Worm (Caenorhabditis elegans): ENCODE data around the gene F21C10.5.

F21C10.5 gene

DNA sequence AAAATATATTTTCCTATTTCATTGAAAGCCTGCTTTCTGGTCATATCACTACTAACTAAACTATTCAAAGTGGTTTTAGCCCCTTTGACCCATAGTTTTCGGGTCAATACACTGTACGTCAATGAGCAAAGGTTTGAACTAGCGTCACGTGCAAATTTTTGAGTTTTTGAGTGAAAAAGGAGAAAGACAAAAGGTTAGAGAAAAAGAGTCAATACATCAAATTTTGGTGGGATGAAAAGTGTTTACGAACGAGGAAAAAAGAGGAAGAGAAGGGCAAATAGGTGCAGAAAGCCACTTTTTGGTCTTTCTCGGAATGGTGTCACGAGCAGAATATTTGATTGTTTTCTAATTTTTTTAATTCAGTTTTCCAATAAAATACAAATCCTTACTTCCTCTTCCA is 49.6 kb upstream of the F21C10.5 start (continued):
- TF ChIP-seq daf-16 (GFP tag; optimal IDR thresholded peaks at IDR 0.05), result no peak
- peak; percentile 59 for TF ChIP-seq daf-16 (tag; optimal IDR thresholded peaks at IDR 0.05)
- no peak for TF ChIP-seq snpc-1.2 (GFP tag; IDR thresholded peaks at IDR 0.05)
- TF ChIP-seq lin-39 (tag; optimal IDR thresholded peaks at IDR 0.05), result no peak
- TF ChIP-seq nhr-76 (tag; optimal IDR thresholded peaks at IDR 0.05), result no peak
- TF ChIP-seq tag-97 (GFP tag; IDR thresholded peaks at IDR 0.05), result no peak
- no peak for TF ChIP-seq cey-2 (tag; optimal IDR thresholded peaks at IDR 0.05; ENCODE audit: borderline replicate concordance, insufficient read depth)
- peak in 1 of 2 experiments; percentile 32 for TF ChIP-seq mdl-1 (tag; optimal IDR thresholded peaks at IDR 0.05)
- TF ChIP-seq nhr-48 (tag; optimal IDR thresholded peaks at IDR 0.05), result no peak
- no peak for TF ChIP-seq ZK546.5 (tag; optimal IDR thresholded peaks at IDR 0.05)
- no peak for TF ChIP-seq unc-39 (tag; optimal IDR thresholded peaks at IDR 0.05)
- peak; percentile 35 for TF ChIP-seq hlh-11 (tag; optimal IDR thresholded peaks at IDR 0.05)
- TF ChIP-seq nhr-28 (tag; optimal IDR thresholded peaks at IDR 0.05), result peak; percentile 25
- TF ChIP-seq ceh-32 (tag; optimal IDR thresholded peaks at IDR 0.05; ENCODE audit: poor library complexity), result no peak
- no peak for TF ChIP-seq nhr-237 (tag; optimal IDR thresholded peaks at IDR 0.05)
- no peak for TF ChIP-seq D1046.2 (GFP tag; IDR thresholded peaks at IDR 0.05)
- TF ChIP-seq dmd-6 (GFP tag; IDR thresholded peaks at IDR 0.05), result peak; percentile 31
- TF ChIP-seq skn-1 (tag; optimal IDR thresholded peaks at IDR 0.05), result no peak

DNA sequence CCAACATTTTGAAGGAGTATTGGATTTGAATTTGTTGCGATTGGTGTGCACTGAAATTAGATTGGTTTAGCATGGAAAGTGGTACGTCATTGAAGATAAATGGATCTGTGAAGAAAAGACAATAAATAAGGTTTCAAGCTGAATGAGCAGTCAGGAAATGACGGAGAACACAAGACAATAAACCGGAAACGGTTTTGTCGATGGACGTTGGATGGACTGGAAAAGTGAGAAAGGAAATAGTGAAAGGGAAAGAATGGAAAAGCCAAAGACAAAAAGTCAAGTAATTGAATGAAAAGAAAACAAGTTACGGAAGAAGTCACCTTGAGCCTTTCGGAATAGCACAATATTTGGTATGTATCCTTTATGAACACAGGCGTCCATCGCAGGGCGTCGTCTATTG is 49.2 kb upstream of the F21C10.5 start, which contains the start of gene T27E4.7:
Gene T27E4.7 (minus strand): TSS at position 50 of the 400 bp plus-strand sequence.
- TF ChIP-seq tra-1 (GFP tag; IDR thresholded peaks at IDR 0.05), result no peak
- TF ChIP-seq zag-1 (tag; optimal IDR thresholded peaks at IDR 0.05), result no peak
- no peak for TF ChIP-seq mdl-1 (tag; optimal IDR thresholded peaks at IDR 0.05)
- TF ChIP-seq zfp-3 (GFP tag; conservative IDR thresholded peaks at IDR 0.05), result no peak
- TF ChIP-seq lin-15B (tag; optimal IDR thresholded peaks at IDR 0.05), result no peak
- TF ChIP-seq snpc-1.2 (GFP tag; IDR thresholded peaks at IDR 0.05), result no peak
- no peak for TF ChIP-seq daf-16 (GFP tag; optimal IDR thresholded peaks at IDR 0.05)
- TF ChIP-seq daf-16 (tag; optimal IDR thresholded peaks at IDR 0.05), result peak; percentile 4
- TF ChIP-seq daf-12 (tag; optimal IDR thresholded peaks at IDR 0.05), result no peak
- TF ChIP-seq sdz-12 (GFP tag; optimal IDR thresholded peaks at IDR 0.05), result no peak
- TF ChIP-seq ceh-28 (tag; optimal IDR thresholded peaks at IDR 0.05), result no peak
- no peak for TF ChIP-seq Y48G9A.11 (GFP tag; IDR thresholded peaks at IDR 0.05)
- no peak for TF ChIP-seq unc-39 (tag; optimal IDR thresholded peaks at IDR 0.05)
- TF ChIP-seq dmd-9 (GFP tag; IDR thresholded peaks at IDR 0.05), result no peak
- TF ChIP-seq nhr-102 (tag; optimal IDR thresholded peaks at IDR 0.05), result no peak
- no peak for TF ChIP-seq ceh-82 (tag; optimal IDR thresholded peaks at IDR 0.05)
- TF ChIP-seq aha-1 (tag), result peak; percentile 92
- TF ChIP-seq madf-5 (GFP tag; IDR thresholded peaks at IDR 0.05), result no peak

DNA sequence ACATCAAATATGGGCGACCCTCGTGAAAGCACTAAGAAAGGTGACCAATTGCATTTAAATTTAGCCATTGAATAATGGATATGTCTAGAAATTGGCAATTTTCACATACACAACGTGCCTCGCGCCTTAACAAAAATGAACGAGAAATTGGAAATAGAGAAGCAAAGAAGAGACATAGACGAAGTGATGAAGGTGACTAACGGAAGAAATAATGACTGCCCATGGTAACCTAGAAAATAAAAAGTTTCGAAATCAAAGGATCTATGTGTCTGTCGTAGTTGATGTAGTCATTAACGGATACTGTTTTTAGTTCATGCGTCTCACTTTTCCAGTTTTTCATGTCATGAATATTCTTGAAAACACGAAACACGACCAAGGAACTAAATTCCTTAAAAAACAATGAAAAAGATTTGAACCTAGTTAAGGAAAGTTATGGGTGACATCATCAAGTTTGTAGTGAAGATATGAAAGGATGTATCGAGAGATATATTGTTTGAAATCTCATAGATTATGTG is 47.3 kb upstream of the F21C10.5 start:
- TF ChIP-seq gei-8 (GFP tag; optimal IDR thresholded peaks at IDR 0.05), result no peak
- peak in 1 of 2 experiments; percentile 53 for TF ChIP-seq unc-62 (GFP tag; optimal IDR thresholded peaks at IDR 0.05 in 1 of 2)
- no peak for TF ChIP-seq unc-62 (tag; optimal IDR thresholded peaks at IDR 0.05)
- TF ChIP-seq nhr-28 (tag; optimal IDR thresholded peaks at IDR 0.05), result peak; percentile 66

DNA sequence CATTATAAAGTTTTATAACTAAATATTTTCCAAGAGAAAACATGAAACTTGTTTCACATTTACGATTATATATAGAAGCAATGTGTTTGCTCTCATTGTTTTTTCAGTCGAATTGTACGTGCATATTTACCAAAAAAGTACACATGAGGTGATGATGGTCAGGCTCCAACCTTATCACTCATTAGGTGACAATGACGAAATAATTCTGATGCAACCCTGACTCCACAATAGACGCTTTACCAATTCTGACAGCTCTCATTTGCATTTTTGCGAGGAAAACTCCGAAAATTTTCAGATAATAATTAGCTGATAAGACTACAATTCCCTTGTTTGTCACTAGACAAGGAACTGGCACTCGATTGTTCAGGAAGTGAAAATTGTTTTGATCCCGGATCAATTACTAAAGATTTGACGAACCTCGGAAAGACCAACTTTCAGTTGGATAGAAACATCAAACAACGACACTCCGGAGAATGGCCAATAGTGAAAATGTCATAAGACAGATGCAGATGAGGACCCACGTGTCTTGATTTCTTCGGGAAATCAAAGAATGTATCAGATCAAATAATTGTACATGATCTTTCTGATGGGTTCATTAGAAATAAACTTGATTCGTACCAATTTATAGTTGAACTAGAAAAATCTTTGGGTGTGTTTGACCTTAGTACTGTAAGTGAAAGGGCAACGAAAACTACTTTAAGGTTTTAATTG is 46.5 kb upstream of the F21C10.5 start:
- TF ChIP-seq lin-15B (tag; optimal IDR thresholded peaks at IDR 0.05) (no peak), gei-8 (GFP tag; optimal IDR thresholded peaks at IDR 0.05) (peak; percentile 44), dve-1 (tag; optimal IDR thresholded peaks at IDR 0.05; ENCODE audit: insufficient read depth) (peak; percentile 74), dmd-6 (GFP tag; IDR thresholded peaks at IDR 0.05) (peak; percentile 91), tra-1 (GFP tag; IDR thresholded peaks at IDR 0.05) (peak; percentile 44; the same call in 1 of the 2 replicates), lsy-2 (tag; optimal IDR thresholded peaks at IDR 0.05) (no peak), daf-16 (GFP tag; optimal IDR thresholded peaks at IDR 0.05) (peak in 1 of 2 experiments; percentile 60), daf-16 (tag; optimal IDR thresholded peaks at IDR 0.05) (peak; percentile 93), nhr-102 (tag; optimal IDR thresholded peaks at IDR 0.05) (peak; percentile 75), nhr-48 (tag; optimal IDR thresholded peaks at IDR 0.05) (peak; percentile 85), mes-2 (tag; optimal IDR thresholded peaks at IDR 0.05; ENCODE audit: poor library complexity, severe bottlenecking) (peak; percentile 33), ctbp-1 (GFP tag; IDR thresholded peaks at IDR 0.05) (no peak), aha-1 (tag) (peak; percentile 89), T26A8.4 (GFP tag; IDR thresholded peaks at IDR 0.05) (0 out of 2 replicates have a peak, but pooled peaks have one; percentile 37), mdl-1 (tag; optimal IDR thresholded peaks at IDR 0.05) (peak in 1 of 2 experiments; percentile 55), fos-1 (tag; optimal IDR thresholded peaks at IDR 0.05) (no peak), hif-1 (tag; optimal IDR thresholded peaks at IDR 0.05) (peak; percentile 2 to 94), F44E2.7 (GFP tag; IDR thresholded peaks at IDR 0.05) (no peak), nhr-28 (tag; optimal IDR thresholded peaks at IDR 0.05) (peak; percentile 54), nhr-6 (tag; optimal IDR thresholded peaks at IDR 0.05) (no peak), ztf-7 (tag; optimal IDR thresholded peaks at IDR 0.05) (peak; percentile 53)

Measured in whole organism, L4 larva.